Fruit fly (Drosophila melanogaster): ENCODE results near the gene Glut1.

Gene Glut1

dm6 chr3L:1000541-1000940 lies 86.7 kb downstream of the Glut1 start:
- no peak for TF ChIP-seq CTCF (optimal IDR thresholded peaks at IDR 0.05)
- TF ChIP-seq CG8478 (optimal IDR thresholded peaks at IDR 0.05), result no peak

- TF ChIP-seq CTCF (optimal IDR thresholded peaks at IDR 0.05), result no peak
- TF ChIP-seq CG8478 (optimal IDR thresholded peaks at IDR 0.05), result no peak
Observed at dm6 chr3L:1005859-1006258, 92.0 kb downstream of the Glut1 start.

- no peak for TF ChIP-seq CTCF (optimal IDR thresholded peaks at IDR 0.05)
- TF ChIP-seq CG8478 (optimal IDR thresholded peaks at IDR 0.05), result no peak
Observed at dm6 chr3L:1007513-1008459, 93.9 kb downstream of the Glut1 start.

dm6 chr3L:1010969-1011368 lies 97.1 kb downstream of the Glut1 start:
- TF ChIP-seq CTCF (optimal IDR thresholded peaks at IDR 0.05), result no peak
- no peak for TF ChIP-seq CG8478 (optimal IDR thresholded peaks at IDR 0.05)

dm6 chr3L:1019876-1020275 lies 106.0 kb downstream of the Glut1 start:
- TF ChIP-seq CG8478 (optimal IDR thresholded peaks at IDR 0.05) (no peak), CTCF (optimal IDR thresholded peaks at IDR 0.05) (no peak)

dm6 chr3L:1021642-1022041 lies 107.8 kb downstream of the Glut1 start:
- TF ChIP-seq CTCF (optimal IDR thresholded peaks at IDR 0.05), result no peak
- TF ChIP-seq CG8478 (optimal IDR thresholded peaks at IDR 0.05), result no peak

- no peak for TF ChIP-seq CG8478 (optimal IDR thresholded peaks at IDR 0.05)
- TF ChIP-seq CTCF (optimal IDR thresholded peaks at IDR 0.05), result no peak
Observed at dm6 chr3L:1022206-1022605, 108.3 kb downstream of the Glut1 start.

dm6 chr3L:1022783-1023182 lies 108.9 kb downstream of the Glut1 start:
- no peak for TF ChIP-seq CG8478 (optimal IDR thresholded peaks at IDR 0.05)
- TF ChIP-seq CTCF (optimal IDR thresholded peaks at IDR 0.05), result no peak

dm6 chr3L:1023728-1024127 lies 109.9 kb downstream of the Glut1 start:
- TF ChIP-seq CTCF (optimal IDR thresholded peaks at IDR 0.05), result no peak
- TF ChIP-seq CG8478 (optimal IDR thresholded peaks at IDR 0.05), result no peak

- TF ChIP-seq CG8478 (optimal IDR thresholded peaks at IDR 0.05) (no peak), CTCF (optimal IDR thresholded peaks at IDR 0.05) (no peak)
Observed at dm6 chr3L:1029610-1030284, 115.9 kb downstream of the Glut1 start.

- TF ChIP-seq CTCF (optimal IDR thresholded peaks at IDR 0.05), result no peak
- no peak for TF ChIP-seq CG8478 (optimal IDR thresholded peaks at IDR 0.05)
Observed at dm6 chr3L:1030908-1031545, 117.2 kb downstream of the Glut1 start.

- TF ChIP-seq CG8478 (optimal IDR thresholded peaks at IDR 0.05) (no peak), CTCF (optimal IDR thresholded peaks at IDR 0.05) (no peak)
Observed at dm6 chr3L:1031716-1032115, 117.8 kb downstream of the Glut1 start.

dm6 chr3L:1032569-1032968 lies 118.7 kb downstream of the Glut1 start:
- TF ChIP-seq CTCF (optimal IDR thresholded peaks at IDR 0.05) (no peak), CG8478 (optimal IDR thresholded peaks at IDR 0.05) (no peak)

- no peak for TF ChIP-seq CG8478 (optimal IDR thresholded peaks at IDR 0.05)
Observed at dm6 chr3L:1033688-1034087, 119.8 kb downstream of the Glut1 start.

- no peak for TF ChIP-seq CTCF (optimal IDR thresholded peaks at IDR 0.05)
- TF ChIP-seq CG8478 (optimal IDR thresholded peaks at IDR 0.05), result no peak
Observed at dm6 chr3L:1034190-1034886, 120.5 kb downstream of the Glut1 start, which contains the start of the genes CG9205 and trio. CG9205 (plus strand) TSS chr3L:1034697. trio (minus strand) TSS chr3L:1034875.

All from S2 (cell line).